Worm (Caenorhabditis elegans) whole organism, L1 larva: ENCODE results near the gene Y75B8A.19.

Source experiments
- C04F5.9 ChIP-seq: sonication (generic microtip); optimal IDR thresholded peaks from 2 replicates; lab custom pipeline; 2016; ENCODE audit warnings: missing genetic modification characterization, missing compliant biosample characterization
- C16A3.4 ChIP-seq: fragments of 150-350 bp; optimal IDR thresholded peaks from 2 replicates; lab custom pipeline; 2014; ENCODE audit warnings: missing biosample characterization, missing genetic modification characterization
- C34B4.2 ChIP-seq: sonication (generic microtip); optimal IDR thresholded peaks from 2 replicates; lab custom pipeline; 2017; ENCODE audit warnings: mild to moderate bottlenecking, missing genetic modification characterization, missing compliant biosample characterization
- F16B12.6 ChIP-seq: fragments of 150-350 bp; optimal IDR thresholded peaks from 2 replicates; lab custom pipeline; 2014; ENCODE audit warnings: missing biosample characterization, missing genetic modification characterization
- alr-1 ChIP-seq: fragments of 200-800 bp; sonication (Bioruptor generic); optimal IDR thresholded peaks from 2 replicates; lab custom pipeline; 2018; ENCODE audit warnings: borderline replicate concordance, mild to moderate bottlenecking, missing genetic modification characterization, missing compliant biosample characterization
- aly-2 ChIP-seq: fragments of 150-350 bp; optimal IDR thresholded peaks from 2 replicates; lab custom pipeline; 2014; ENCODE audit warnings: missing biosample characterization, missing genetic modification characterization
- ama-1 ChIP-seq: fragments of 150-350 bp; optimal IDR thresholded peaks from 2 replicates; lab custom pipeline; 2014
- blmp-1 ChIP-seq: fragments of 150-350 bp; optimal IDR thresholded peaks from 2 replicates; lab custom pipeline; 2014; ENCODE audit warnings: missing biosample characterization, missing genetic modification characterization
- ceh-8 ChIP-seq: fragments of 200-800 bp; sonication (Bioruptor generic); optimal IDR thresholded peaks from 2 replicates; lab custom pipeline; 2018; ENCODE audit warnings: mild to moderate bottlenecking, missing genetic modification characterization, moderate library complexity, missing compliant biosample characterization
- ceh-82 ChIP-seq, 3 experiments: fragments of 150-350 bp in 1 of 3; sonication (generic microtip) in 2 of 3; optimal IDR thresholded peaks; 2 replicates each; lab custom pipeline; 2014 to 2017; ENCODE audit warnings: missing biosample characterization in 3 of 3, missing genetic modification characterization in 3 of 3
- ceh-88 ChIP-seq: fragments of 200-800 bp; sonication (Bioruptor generic); IDR thresholded peaks from 2 replicates; pipeline ENCODE4 v1.3.6; 2022; ENCODE audit warnings: missing genetic modification characterization, missing compliant biosample characterization
- ceh-90 ChIP-seq: sonication (generic microtip); optimal IDR thresholded peaks from 2 replicates; lab custom pipeline; 2016; ENCODE audit warnings: missing genetic modification characterization, missing compliant biosample characterization
- dpl-1 ChIP-seq, 3 experiments: fragments of 150-350 bp in 2 of 3; sonication (generic microtip) in 1 of 3; optimal IDR thresholded peaks; 2 replicates each; lab custom pipeline; 2014 to 2017; ENCODE audit warnings: missing biosample characterization in 3 of 3, missing genetic modification characterization in 3 of 3, missing genetic modification reagents in 3 of 3
- efl-1 ChIP-seq, 4 experiments: fragments of 150-350 bp; optimal IDR thresholded peaks in 3 of 4; peaks in 1 of 4; 1 replicate in 1 of 4; 2 replicates in 3 of 4; lab custom pipeline; 2014; ENCODE audit warnings: missing biosample characterization in 2 of 4, missing genetic modification characterization in 2 of 4, missing genetic modification reagents in 2 of 4
- efl-3 ChIP-seq: fragments of 200-800 bp; sonication (Bioruptor generic); optimal IDR thresholded peaks from 2 replicates; lab custom pipeline; 2018; ENCODE audit warnings: mild to moderate bottlenecking, missing genetic modification characterization, missing compliant biosample characterization
- egl-27 ChIP-seq, 2 experiments: fragments of 150-350 bp in 1 of 2; sonication (generic microtip); optimal IDR thresholded peaks; 3 replicates each; lab custom pipeline; 2017 to 2018; ENCODE audit warnings: missing biosample characterization in 2 of 2, missing genetic modification characterization in 2 of 2, missing genetic modification reagents in 2 of 2
- elt-2 ChIP-seq: sonication (generic microtip); optimal IDR thresholded peaks from 2 replicates; lab custom pipeline; 2016; ENCODE audit warnings: missing genetic modification characterization, mild to moderate bottlenecking, inconsistent platforms, missing compliant biosample characterization, missing genetic modification reagents
- ets-5 ChIP-seq: fragments of 200-800 bp; sonication (Bioruptor generic); IDR thresholded peaks from 2 replicates; pipeline ENCODE4 v1.3.6; 2022; ENCODE audit warnings: missing genetic modification characterization, missing compliant biosample characterization
- fkh-4 ChIP-seq: sonication (generic microtip); optimal IDR thresholded peaks from 2 replicates; lab custom pipeline; 2016; ENCODE audit warnings: missing compliant biosample characterization, missing genetic modification characterization, borderline replicate concordance
- fkh-8 ChIP-seq: sonication (generic microtip); optimal IDR thresholded peaks from 2 replicates; lab custom pipeline; 2016; ENCODE audit warnings: mild to moderate bottlenecking, missing genetic modification characterization, missing compliant biosample characterization
- grh-1 ChIP-seq: fragments of 200-800 bp; sonication (Bioruptor generic); IDR thresholded peaks from 2 replicates; pipeline ENCODE4 v1.3.6; 2022; ENCODE audit warnings: missing genetic modification reagents, missing genetic modification characterization, missing compliant biosample characterization
- hlh-4 ChIP-seq: sonication (generic microtip); optimal IDR thresholded peaks from 2 replicates; lab custom pipeline; 2016; ENCODE audit warnings: mild to moderate bottlenecking, missing genetic modification characterization, missing compliant biosample characterization
- hpl-2 ChIP-seq: fragments of 150-350 bp; optimal IDR thresholded peaks from 2 replicates; lab custom pipeline; 2014; ENCODE audit warnings: missing biosample characterization, missing genetic modification reagents, missing genetic modification characterization
- lin-13 ChIP-seq: fragments of 150-350 bp; optimal IDR thresholded peaks from 2 replicates; lab custom pipeline; 2014; ENCODE audit warnings: missing biosample characterization, missing genetic modification reagents, missing genetic modification characterization
- lin-15B ChIP-seq: fragments of 150-350 bp; sonication (generic microtip); optimal IDR thresholded peaks from 3 replicates; lab custom pipeline; 2014; ENCODE audit warnings: missing biosample characterization, missing genetic modification characterization
- lin-35 ChIP-seq, 2 experiments: fragments of 150-350 bp; optimal IDR thresholded peaks; 2 replicates each; lab custom pipeline; 2014; ENCODE audit warnings: missing biosample characterization in 2 of 2, missing genetic modification characterization in 2 of 2, missing genetic modification reagents in 2 of 2
- lir-3 ChIP-seq: sonication (generic microtip); optimal IDR thresholded peaks from 2 replicates; lab custom pipeline; 2016; ENCODE audit warnings: mild to moderate bottlenecking, missing genetic modification characterization, moderate library complexity, missing compliant biosample characterization; ENCODE audit not compliant: poor library complexity
- nhr-11 ChIP-seq: fragments of 150-350 bp; optimal IDR thresholded peaks from 2 replicates; lab custom pipeline; 2014; ENCODE audit warnings: missing biosample characterization, missing genetic modification characterization
- nhr-19 ChIP-seq: fragments of 200-800 bp; sonication (Bioruptor generic); conservative IDR thresholded peaks from 2 replicates; pipeline ENCODE4 v1.3.6; 2022; ENCODE audit warnings: missing genetic modification characterization, missing compliant biosample characterization
- nhr-47 ChIP-seq: sonication (generic microtip); optimal IDR thresholded peaks from 2 replicates; lab custom pipeline; 2016; ENCODE audit warnings: mild to moderate bottlenecking, missing genetic modification characterization, moderate library complexity, missing compliant biosample characterization
- nhr-71 ChIP-seq: sonication (generic microtip); optimal IDR thresholded peaks from 2 replicates; lab custom pipeline; 2016; ENCODE audit warnings: mild to moderate bottlenecking, missing genetic modification characterization, moderate library complexity, missing compliant biosample characterization
- nhr-76 ChIP-seq: sonication (generic microtip); optimal IDR thresholded peaks from 2 replicates; lab custom pipeline; 2017; ENCODE audit warnings: missing biosample characterization, missing genetic modification characterization
- nhr-77 ChIP-seq: fragments of 150-350 bp; optimal IDR thresholded peaks from 2 replicates; lab custom pipeline; 2014; ENCODE audit warnings: missing biosample characterization, missing genetic modification characterization
- nhr-84 ChIP-seq: sonication (generic microtip); optimal IDR thresholded peaks from 2 replicates; lab custom pipeline; 2017; ENCODE audit warnings: missing biosample characterization, missing genetic modification characterization
- nhr-85 ChIP-seq: sonication (generic microtip); peaks from one replicate; lab custom pipeline; 2016; ENCODE audit warnings: missing genetic modification characterization, inconsistent platforms, missing compliant biosample characterization
- pqm-1 ChIP-seq: sonication (generic microtip); optimal IDR thresholded peaks from 3 replicates; lab custom pipeline; 2017; ENCODE audit warnings: missing biosample characterization, missing genetic modification characterization
- rnt-1 ChIP-seq: sonication (generic microtip); optimal IDR thresholded peaks from 2 replicates; lab custom pipeline; 2016; ENCODE audit warnings: mild to moderate bottlenecking, missing genetic modification characterization, moderate library complexity, missing compliant biosample characterization
- skn-1 ChIP-seq: fragments of 150-350 bp; optimal IDR thresholded peaks from 2 replicates; lab custom pipeline; 2014; ENCODE audit warnings: missing biosample characterization, missing genetic modification characterization
- snpc-4 ChIP-seq: fragments of 150-350 bp; optimal IDR thresholded peaks from 2 replicates; lab custom pipeline; 2014; ENCODE audit warnings: missing biosample characterization, missing genetic modification characterization
- sox-4 ChIP-seq: sonication (generic microtip); optimal IDR thresholded peaks from 2 replicates; lab custom pipeline; 2016; ENCODE audit warnings: missing genetic modification characterization, missing compliant biosample characterization
- tbx-2 ChIP-seq: sonication (generic microtip); optimal IDR thresholded peaks from 2 replicates; lab custom pipeline; 2016; ENCODE audit warnings: missing genetic modification characterization, missing compliant biosample characterization
- tlp-1 ChIP-seq: fragments of 150-350 bp; optimal IDR thresholded peaks from 2 replicates; lab custom pipeline; 2014; ENCODE audit warnings: missing biosample characterization, missing genetic modification characterization
- unc-130 ChIP-seq: fragments of 150-350 bp; optimal IDR thresholded peaks from 2 replicates; lab custom pipeline; 2017; ENCODE audit warnings: missing biosample characterization, missing genetic modification characterization, inconsistent platforms
- unc-30 ChIP-seq: sonication (generic microtip); optimal IDR thresholded peaks from 2 replicates; lab custom pipeline; 2017; ENCODE audit warnings: missing biosample characterization, missing genetic modification characterization
- unc-98 ChIP-seq: fragments of 200-800 bp; sonication (Bioruptor generic); IDR thresholded peaks from 2 replicates; pipeline ENCODE4 v1.3.6; 2022; ENCODE audit warnings: missing genetic modification characterization, missing compliant biosample characterization
- xbp-1 ChIP-seq: sonication (generic microtip); optimal IDR thresholded peaks from 2 replicates; lab custom pipeline; 2016; ENCODE audit warnings: missing genetic modification characterization, missing compliant biosample characterization
- zag-1 ChIP-seq: fragments of 150-350 bp; optimal IDR thresholded peaks from 2 replicates; lab custom pipeline; 2014; ENCODE audit warnings: missing biosample characterization, missing genetic modification characterization
- ztf-11 ChIP-seq, 2 experiments: sonication (generic microtip); optimal IDR thresholded peaks; 2 replicates each; lab custom pipeline; 2016 to 2017; ENCODE audit warnings: missing genetic modification characterization in 2 of 2, missing biosample characterization in 1 of 2, missing compliant biosample characterization in 1 of 2

The Y75B8A.19 gene

ce11 chrIII:12247329-12247728, 20.9 kb downstream of the Y75B8A.19 start:
- peak in 2 of 3 experiments; percentile 3 to 42 for TF ChIP-seq dpl-1 (GFP tag; optimal IDR thresholded peaks at IDR 0.05; lab: Kevin White, UChicago)
- TF ChIP-seq alr-1 (tag; lab: Kevin White, UChicago), result no peak
- TF ChIP-seq rnt-1 (tag; lab: Kevin White, UChicago), result peak; percentile 26
- peak; percentile 7 to 59 for TF ChIP-seq efl-1 (optimal IDR thresholded peaks at IDR 0.05; lab: Kevin White, UChicago)
- TF ChIP-seq efl-1 (GFP tag; optimal IDR thresholded peaks at IDR 0.05 in 1 of 2; lab: Kevin White, UChicago), result peak; percentile 52 to 88
- TF ChIP-seq efl-3 (GFP tag; lab: Kevin White, UChicago), result no peak
- no peak for TF ChIP-seq aly-2 (tag; lab: Kevin White, UChicago)
- peak in 1 of 2 experiments; percentile 5 for TF ChIP-seq lin-35 (GFP tag; optimal IDR thresholded peaks at IDR 0.05; lab: Kevin White, UChicago)
- TF ChIP-seq ceh-90 (tag; lab: Kevin White, UChicago), result peak; percentile 58
- TF ChIP-seq, all 84 proteins: peak for 5

- peak; percentile 63 for TF ChIP-seq nhr-11
- TF ChIP-seq blmp-1 (tag; lab: Kevin White, UChicago), result peak; percentile 82
- peak; percentile 98 for TF ChIP-seq nhr-85 (tag; lab: Kevin White, UChicago)
- TF ChIP-seq alr-1 (tag; lab: Kevin White, UChicago), result no peak
- peak; percentile 97 for TF ChIP-seq fkh-8
- TF ChIP-seq C34B4.2 (tag; lab: Kevin White, UChicago), result peak; percentile 73
- peak; percentile 97 for TF ChIP-seq unc-130 (tag; lab: Kevin White, UChicago)
- TF ChIP-seq nhr-71 (tag; lab: Kevin White, UChicago), result peak; percentile 99
- peak; percentile 88 for TF ChIP-seq skn-1 (tag; lab: Kevin White, UChicago)
- no peak for TF ChIP-seq hlh-4 (tag; lab: Kevin White, UChicago)
- TF ChIP-seq nhr-47 (tag; lab: Kevin White, UChicago), result peak; percentile 98
- no peak for TF ChIP-seq pqm-1 (tag; lab: Kevin White, UChicago)
- peak; percentile 100 for TF ChIP-seq snpc-4 (tag; lab: Kevin White, UChicago)
- no peak for TF ChIP-seq unc-30 (tag; lab: Kevin White, UChicago)
- peak; percentile 85 for TF ChIP-seq ceh-88 (GFP tag; lab: Robert Waterston, UW)
- TF ChIP-seq lin-35 (GFP tag; optimal IDR thresholded peaks at IDR 0.05; lab: Kevin White, UChicago), result peak; percentile 95 to 98
- peak; percentile 95 for TF ChIP-seq lin-13 (GFP tag; lab: Kevin White, UChicago)
- peak; percentile 89 for TF ChIP-seq C04F5.9
- TF ChIP-seq C16A3.4 (tag; lab: Kevin White, UChicago), result peak; percentile 83
- TF ChIP-seq lir-3 (tag; lab: Kevin White, UChicago), result no peak
- TF ChIP-seq ztf-11 (tag; optimal IDR thresholded peaks at IDR 0.05; lab: Kevin White, UChicago), result peak in 1 of 2 experiments; percentile 91
- TF ChIP-seq ets-5, result no peak
- TF ChIP-seq unc-98 (GFP tag; lab: Robert Waterston, UW), result peak; percentile 41; the same call in 1 of the 2 replicates
- peak; percentile 62 for TF ChIP-seq ceh-90 (tag; lab: Kevin White, UChicago)
- peak; percentile 90 for TF ChIP-seq sox-4 (tag; lab: Kevin White, UChicago)
- TF ChIP-seq efl-1 (optimal IDR thresholded peaks at IDR 0.05; lab: Kevin White, UChicago), result peak; percentile 98
- TF ChIP-seq efl-1 (GFP tag; optimal IDR thresholded peaks at IDR 0.05 in 1 of 2; lab: Kevin White, UChicago), result peak; percentile 95 to 100
- peak; percentile 81 for TF ChIP-seq nhr-76
- peak; percentile 97 for TF ChIP-seq tbx-2 (tag; lab: Kevin White, UChicago)
- TF ChIP-seq xbp-1 (tag; lab: Kevin White, UChicago), result peak; percentile 96
- TF ChIP-seq nhr-19 (GFP tag; lab: Robert Waterston, UW), result peak; percentile 97
- peak; percentile 86 for TF ChIP-seq F16B12.6 (tag; lab: Kevin White, UChicago)
- no peak for TF ChIP-seq tlp-1 (tag; lab: Kevin White, UChicago)
- peak; percentile 93 for TF ChIP-seq hpl-2 (GFP tag; lab: Kevin White, UChicago)
- peak in 1 of 2 experiments; percentile 71 for TF ChIP-seq egl-27 (tag; optimal IDR thresholded peaks at IDR 0.05; lab: Kevin White, UChicago)
- peak; percentile 93 for TF ChIP-seq grh-1 (GFP tag; lab: Robert Waterston, UW)
- TF ChIP-seq zag-1, result peak; percentile 40
- TF ChIP-seq nhr-84 (tag; lab: Kevin White, UChicago), result no peak
- peak; percentile 97 for TF ChIP-seq nhr-77 (tag; lab: Kevin White, UChicago)
- peak; percentile 93 for TF ChIP-seq elt-2
- TF ChIP-seq ama-1 (lab: Kevin White, UChicago), result peak; percentile 99
- peak; percentile 73 for TF ChIP-seq fkh-4 (tag; lab: Kevin White, UChicago)
- TF ChIP-seq ceh-82 (tag; optimal IDR thresholded peaks at IDR 0.05; lab: Kevin White, UChicago), result peak; percentile 90 to 96 (median 91)
- TF ChIP-seq ceh-8, result peak; percentile 84
- peak; percentile 87 for TF ChIP-seq lin-15B (tag; lab: Kevin White, UChicago)
Measured at ce11 chrIII:12250114-12250792, 23.8 kb downstream of the Y75B8A.19 start, which contains the start of the genes tim-1 and Y75B8A.23. Gene tim-1 (minus strand): TSS chrIII:12250164. Gene Y75B8A.23 (plus strand): TSS chrIII:12250660.
